Fruit fly (Drosophila melanogaster) whole organism, embryonic: ENCODE measurements around the gene CG34256.

Source experiments
- Abd-B ChIP-seq: fragments of 200-800 bp; sonication (Bioruptor generic); optimal IDR thresholded peaks from 2 replicates; lab custom pipeline; 2018; ENCODE audit warnings: missing biosample characterization, mild to moderate bottlenecking, missing genetic modification characterization, moderate library complexity
- Ada2b ChIP-seq: fragments of 200-800 bp; sonication (Bioruptor generic); IDR thresholded peaks from 2 replicates; pipeline ENCODE4 v1.3.6; 2022; ENCODE audit warnings: missing biosample characterization, missing genetic modification characterization
- Aef1 ChIP-seq: fragments of 200-800 bp; sonication (Bioruptor generic); IDR thresholded peaks from 3 replicates; pipeline ENCODE4 v1.3.6; 2022; ENCODE audit warnings: missing biosample characterization, missing genetic modification characterization
- B-H2 ChIP-seq: fragments of 200-800 bp; sonication (Bioruptor generic); optimal IDR thresholded peaks from 2 replicates; lab custom pipeline; 2018; ENCODE audit warnings: missing biosample characterization, mild to moderate bottlenecking, missing genetic modification characterization
- Bgb ChIP-seq: fragments of 200-800 bp; sonication (Bioruptor generic); IDR thresholded peaks from 2 replicates; pipeline ENCODE4 v1.3.6; 2022; ENCODE audit warnings: missing biosample characterization, missing genetic modification characterization; ENCODE audit not compliant: partially characterized antibody
- C15 ChIP-seq: fragments of 200-800 bp; sonication (Bioruptor generic); IDR thresholded peaks from 3 replicates; pipeline ENCODE4 v1.3.6; 2022; ENCODE audit warnings: missing biosample characterization, missing genetic modification characterization
- CG10565 ChIP-seq: fragments of 200-800 bp; sonication (Bioruptor generic); optimal IDR thresholded peaks from 3 replicates; lab custom pipeline; 2016; ENCODE audit warnings: missing biosample characterization, mild to moderate bottlenecking, missing genetic modification characterization
- CG10979 ChIP-seq: fragments of 200-800 bp; sonication (Bioruptor generic); optimal IDR thresholded peaks from 2 replicates; lab custom pipeline; 2018; ENCODE audit warnings: missing biosample characterization, mild to moderate bottlenecking, missing genetic modification characterization, moderate library complexity
- CG11247 ChIP-seq: fragments of 200-800 bp; sonication (Bioruptor generic); IDR thresholded peaks from 2 replicates; pipeline ENCODE4 v1.3.6; 2022; ENCODE audit warnings: missing biosample characterization, missing genetic modification characterization
- CG1233 ChIP-seq: fragments of 200-800 bp; sonication (Bioruptor generic); optimal IDR thresholded peaks from 4 replicates; lab custom pipeline; 2018; ENCODE audit warnings: missing biosample characterization, mild to moderate bottlenecking, missing genetic modification characterization
- CG13296 ChIP-seq: fragments of 200-800 bp; sonication (Bioruptor generic); optimal IDR thresholded peaks from 3 replicates; lab custom pipeline; 2018; ENCODE audit warnings: missing biosample characterization, mild to moderate bottlenecking, missing genetic modification characterization
- CG14014 ChIP-seq: fragments of 200-800 bp; sonication (Bioruptor generic); IDR thresholded peaks from 2 replicates; pipeline ENCODE4 v1.3.6; 2022; ENCODE audit warnings: missing biosample characterization, missing genetic modification characterization
- CG15073 ChIP-seq: fragments of 200-800 bp; sonication (Bioruptor generic); optimal IDR thresholded peaks from 2 replicates; lab custom pipeline; 2016; ENCODE audit warnings: missing biosample characterization, missing genetic modification characterization
- CG15269 ChIP-seq: fragments of 200-800 bp; sonication (Bioruptor generic); optimal IDR thresholded peaks from 2 replicates; lab custom pipeline; 2018; ENCODE audit warnings: missing biosample characterization, mild to moderate bottlenecking, missing genetic modification characterization, moderate library complexity
- CG1529 ChIP-seq: fragments of 200-800 bp; sonication (Bioruptor generic); optimal IDR thresholded peaks from 3 replicates; lab custom pipeline; 2018; ENCODE audit warnings: missing biosample characterization, missing genetic modification characterization
- CG15601 ChIP-seq: fragments of 200-800 bp; sonication (Bioruptor generic); optimal IDR thresholded peaks from 3 replicates; lab custom pipeline; 2019; ENCODE audit warnings: missing biosample characterization, mild to moderate bottlenecking, missing genetic modification characterization, moderate library complexity
- CG17361 ChIP-seq: fragments of 200-800 bp; sonication (Bioruptor generic); IDR thresholded peaks from 3 replicates; pipeline ENCODE4 v1.3.6; 2022; ENCODE audit warnings: missing biosample characterization, missing genetic modification characterization
- CG18476 ChIP-seq: fragments of 200-800 bp; sonication (Bioruptor generic); optimal IDR thresholded peaks from 2 replicates; lab custom pipeline; 2016; ENCODE audit warnings: missing biosample characterization, mild to moderate bottlenecking, missing genetic modification characterization
- CG18599 ChIP-seq: fragments of 200-800 bp; sonication (Bioruptor generic); optimal IDR thresholded peaks from 3 replicates; lab custom pipeline; 2017; ENCODE audit warnings: missing biosample characterization, missing genetic modification characterization, mild to moderate bottlenecking, moderate library complexity, missing genetic modification reagents
- CG4328 ChIP-seq: fragments of 200-800 bp; sonication (Bioruptor generic); optimal IDR thresholded peaks from 3 replicates; lab custom pipeline; 2017; ENCODE audit warnings: missing biosample characterization, missing genetic modification reagents, missing genetic modification characterization
- CG4360 ChIP-seq: fragments of 200-800 bp; sonication (Bioruptor generic); IDR thresholded peaks from 2 replicates; pipeline ENCODE4 v1.3.6; 2022; ENCODE audit warnings: missing biosample characterization, missing genetic modification characterization
- CG7839 ChIP-seq: fragments of 200-800 bp; sonication (Bioruptor generic); optimal IDR thresholded peaks from 3 replicates; lab custom pipeline; 2018; ENCODE audit warnings: missing biosample characterization, mild to moderate bottlenecking, missing genetic modification characterization, moderate library complexity
- CG9215 ChIP-seq: fragments of 200-800 bp; sonication (Bioruptor generic); IDR thresholded peaks from 2 replicates; pipeline ENCODE4 v1.3.6; 2022; ENCODE audit warnings: missing biosample characterization, missing genetic modification characterization
- Hr39 ChIP-seq: fragments of >200 bp; optimal IDR thresholded peaks from 2 replicates; lab custom pipeline; 2017
- MBD-R2 ChIP-seq: fragments of 200-800 bp; sonication (Bioruptor generic); IDR thresholded peaks from 2 replicates; pipeline ENCODE4 v1.3.6; 2022; ENCODE audit warnings: missing biosample characterization, missing genetic modification characterization
- MTF-1 ChIP-seq: fragments of 200-800 bp; sonication (Bioruptor generic); optimal IDR thresholded peaks from 2 replicates; lab custom pipeline; 2018; ENCODE audit warnings: missing biosample characterization, mild to moderate bottlenecking, missing genetic modification characterization, borderline replicate concordance
- Nf-YA ChIP-seq: fragments of 200-800 bp; sonication (Bioruptor generic); IDR thresholded peaks from 2 replicates; pipeline ENCODE4 v1.3.6; 2022; ENCODE audit warnings: missing biosample characterization, missing genetic modification characterization
- Poxn ChIP-seq: fragments of 200-800 bp; sonication (Bioruptor generic); IDR thresholded peaks from 2 replicates; pipeline ENCODE4 v1.3.6; 2022; ENCODE audit warnings: missing biosample characterization, missing genetic modification characterization
- Ravus ChIP-seq: fragments of 200-800 bp; sonication (Bioruptor generic); IDR thresholded peaks from 2 replicates; pipeline ENCODE4 v1.3.6; 2022; ENCODE audit warnings: missing biosample characterization, missing genetic modification characterization
- Vsx1 ChIP-seq: fragments of 200-800 bp; sonication (Bioruptor generic); optimal IDR thresholded peaks from 2 replicates; lab custom pipeline; 2017; ENCODE audit warnings: missing biosample characterization, mild to moderate bottlenecking, missing genetic modification characterization, missing genetic modification reagents
- abd-A ChIP-seq: fragments of 200-800 bp; sonication (Bioruptor generic); optimal IDR thresholded peaks from 3 replicates; lab custom pipeline; 2019; ENCODE audit warnings: missing biosample characterization, mild to moderate bottlenecking, missing genetic modification characterization, moderate library complexity
- ash1 ChIP-seq: fragments of 200-800 bp; sonication (Bioruptor generic); optimal IDR thresholded peaks from 2 replicates; lab custom pipeline; 2018; ENCODE audit warnings: missing biosample characterization, mild to moderate bottlenecking, missing genetic modification characterization
- chinmo ChIP-seq: fragments of 200-800 bp; sonication (Bioruptor generic); IDR thresholded peaks from 4 replicates; pipeline ENCODE4 v1.3.6; 2022; ENCODE audit warnings: missing biosample characterization, missing genetic modification characterization; ENCODE audit not compliant: partially characterized antibody
- dan ChIP-seq: fragments of 200-800 bp; sonication (Bioruptor generic); IDR thresholded peaks from 2 replicates; pipeline ENCODE4 v1.3.6; 2022; ENCODE audit warnings: missing biosample characterization, missing genetic modification characterization
- disco-r ChIP-seq: fragments of 200-800 bp; sonication (Bioruptor generic); optimal IDR thresholded peaks from 2 replicates; lab custom pipeline; 2016; ENCODE audit warnings: missing biosample characterization, missing genetic modification characterization
- fd64A ChIP-seq: fragments of 200-800 bp; sonication (Bioruptor generic); optimal IDR thresholded peaks from 3 replicates; lab custom pipeline; 2018; ENCODE audit warnings: missing biosample characterization, mild to moderate bottlenecking, missing genetic modification characterization
- fd96Cb ChIP-seq: fragments of 200-800 bp; sonication (Bioruptor generic); optimal IDR thresholded peaks from 2 replicates; lab custom pipeline; 2018; ENCODE audit warnings: missing biosample characterization, mild to moderate bottlenecking, missing genetic modification characterization, moderate library complexity
- gcm ChIP-seq: fragments of 200-800 bp; sonication (Bioruptor generic); optimal IDR thresholded peaks from 2 replicates; lab custom pipeline; 2019; ENCODE audit warnings: missing biosample characterization, mild to moderate bottlenecking, missing genetic modification characterization, moderate library complexity
- gfzf ChIP-seq: fragments of 200-800 bp; sonication (Bioruptor generic); optimal IDR thresholded peaks from 2 replicates; lab custom pipeline; 2016; ENCODE audit warnings: missing biosample characterization, mild to moderate bottlenecking, missing genetic modification characterization, moderate library complexity
- hbn ChIP-seq: fragments of 200-800 bp; sonication (Bioruptor generic); IDR thresholded peaks from 2 replicates; pipeline ENCODE4 v1.3.6; 2022; ENCODE audit warnings: missing biosample characterization, missing genetic modification characterization; ENCODE audit not compliant: partially characterized antibody
- ind ChIP-seq: fragments of 200-800 bp; sonication (Bioruptor generic); optimal IDR thresholded peaks from 3 replicates; lab custom pipeline; 2016; ENCODE audit warnings: missing biosample characterization, missing genetic modification characterization
- mld ChIP-seq: fragments of 200-800 bp; sonication (Bioruptor generic); IDR thresholded peaks from 3 replicates; pipeline ENCODE4 v1.3.6; 2022; ENCODE audit warnings: missing biosample characterization, missing genetic modification characterization; ENCODE audit not compliant: partially characterized antibody
- nerfin-2 ChIP-seq: fragments of 200-800 bp; sonication (Bioruptor generic); IDR thresholded peaks from 2 replicates; pipeline ENCODE4 v1.3.6; 2022; ENCODE audit warnings: missing biosample characterization, missing genetic modification characterization; ENCODE audit not compliant: partially characterized antibody
- pum ChIP-seq: fragments of 200-800 bp; sonication (Bioruptor generic); optimal IDR thresholded peaks from 2 replicates; lab custom pipeline; 2016; ENCODE audit warnings: missing biosample characterization, missing genetic modification characterization
- ranshi ChIP-seq: fragments of 200-800 bp; sonication (Bioruptor generic); IDR thresholded peaks from 2 replicates; pipeline ENCODE4 v1.3.6; 2022; ENCODE audit warnings: missing biosample characterization, missing genetic modification characterization
- sd ChIP-seq: fragments of 200-800 bp; sonication (Bioruptor generic); optimal IDR thresholded peaks from 3 replicates; lab custom pipeline; 2018; ENCODE audit warnings: missing biosample characterization, mild to moderate bottlenecking, missing genetic modification characterization, moderate library complexity
- sens-2 ChIP-seq: fragments of 200-800 bp; sonication (Bioruptor generic); IDR thresholded peaks from 2 replicates; pipeline ENCODE4 v1.3.6; 2022; ENCODE audit warnings: missing biosample characterization, missing genetic modification characterization
- sqz ChIP-seq: fragments of 200-800 bp; sonication (Bioruptor generic); optimal IDR thresholded peaks from 3 replicates; lab custom pipeline; 2018; ENCODE audit warnings: missing biosample characterization, mild to moderate bottlenecking, missing genetic modification characterization
- twi ChIP-seq: fragments of 200-800 bp; optimal IDR thresholded peaks from 2 replicates; lab custom pipeline; 2019; ENCODE audit warnings: missing biosample characterization, mild to moderate bottlenecking, missing genetic modification characterization, moderate library complexity
- zen2 ChIP-seq: fragments of 200-800 bp; sonication (Bioruptor generic); IDR thresholded peaks from 3 replicates; pipeline ENCODE4 v1.3.6; 2022; ENCODE audit warnings: missing biosample characterization, missing genetic modification characterization; ENCODE audit not compliant: partially characterized antibody
- zfh2 ChIP-seq: fragments of 200-800 bp; sonication (Bioruptor generic); optimal IDR thresholded peaks from 2 replicates; lab custom pipeline; 2016; ENCODE audit warnings: missing biosample characterization, missing genetic modification characterization

The CG34256 gene

dm6 chr3L:19019308-19019749, 29.7 kb upstream of the CG34256 start (continued):
- TF ChIP-seq sd (tag; lab: Kevin White, UChicago) (peak; percentile 73), CG11247 (no peak), CG4360 (no peak), CG17361 (GFP tag; lab: Robert Waterston, UW) (no peak), fd96Cb (tag; lab: Kevin White, UChicago) (no peak), ind (GFP tag; lab: Kevin White, UChicago) (no peak), CG10565 (GFP tag; lab: Kevin White, UChicago) (no peak), CG4328 (peak; percentile 45), Hr39 (lab: Kevin White, UChicago) (no peak), Vsx1 (GFP tag; lab: Kevin White, UChicago) (no peak), C15 (GFP tag; lab: Robert Waterston, UW) (no peak), Poxn (GFP tag; lab: Robert Waterston, UW) (no peak), CG1233 (GFP tag; lab: Kevin White, UChicago) (no peak), zfh2 (no peak), sens-2 (GFP tag; lab: Robert Waterston, UW) (no peak), Aef1 (GFP tag; lab: Robert Waterston, UW) (peak; percentile 30; the same call in 1 of the 3 replicates), CG1529 (no peak), ash1 (no peak), CG7839 (tag; lab: Kevin White, UChicago) (no peak), nerfin-2 (GFP tag; lab: Robert Waterston, UW) (0 out of 2 replicates have a peak, but pooled peaks have one; percentile 17), CG10979 (no peak), CG18476 (GFP tag; lab: Kevin White, UChicago) (no peak), CG13296 (GFP tag; lab: Kevin White, UChicago) (peak; percentile 14), pum (GFP tag; lab: Kevin White, UChicago) (no peak), Abd-B (GFP tag; lab: Kevin White, UChicago) (peak; percentile 34), dan (no peak), disco-r (GFP tag; lab: Kevin White, UChicago) (no peak), Ravus (GFP tag; lab: Robert Waterston, UW) (no peak), MTF-1 (GFP tag; lab: Kevin White, UChicago) (no peak), Bgb (GFP tag; lab: Robert Waterston, UW) (no peak), hbn (GFP tag; lab: Robert Waterston, UW) (no peak), MBD-R2 (GFP tag; lab: Robert Waterston, UW) (peak; percentile 18; the same call in 1 of the 2 replicates), fd64A (GFP tag; lab: Kevin White, UChicago) (no peak), chinmo (GFP tag; lab: Robert Waterston, UW) (0 out of 4 replicates have a peak, but pooled peaks have one; percentile 71), abd-A (tag; lab: Kevin White, UChicago) (peak; percentile 94), CG9215 (GFP tag; lab: Robert Waterston, UW) (no peak), Ada2b (GFP tag; lab: Robert Waterston, UW) (no peak), CG15601 (tag; lab: Kevin White, UChicago) (no peak), twi (no peak), gfzf (GFP tag; lab: Kevin White, UChicago) (no peak), CG15073 (GFP tag; lab: Kevin White, UChicago) (no peak), Nf-YA (no peak), gcm (GFP tag; lab: Kevin White, UChicago) (no peak), CG15269 (tag; lab: Kevin White, UChicago) (peak; percentile 36), mld (no peak), ranshi (no peak), zen2 (GFP tag; lab: Robert Waterston, UW) (no peak), sqz (GFP tag; lab: Kevin White, UChicago) (no peak), CG14014 (GFP tag; lab: Robert Waterston, UW) (no peak), B-H2 (GFP tag; lab: Kevin White, UChicago) (no peak), CG18599 (GFP tag; lab: Kevin White, UChicago) (no peak)
